Worm (Caenorhabditis elegans) whole organism, L1 larva: ENCODE data around the gene srx-112.
A peak's percentile ranks its signal among the peaks of the same experiment; 100 is the strongest.

ENCODE experiments used
- C04F5.9 ChIP-seq: sonication (generic microtip); optimal IDR thresholded peaks from 2 replicates; lab custom pipeline; 2016; ENCODE audit warnings: missing genetic modification characterization, missing compliant biosample characterization
- C16A3.4 ChIP-seq: fragments of 150-350 bp; optimal IDR thresholded peaks from 2 replicates; lab custom pipeline; 2014; ENCODE audit warnings: missing biosample characterization, missing genetic modification characterization
- C34B4.2 ChIP-seq: sonication (generic microtip); optimal IDR thresholded peaks from 2 replicates; lab custom pipeline; 2017; ENCODE audit warnings: mild to moderate bottlenecking, missing genetic modification characterization, missing compliant biosample characterization
- aha-1 ChIP-seq: fragments of 150-350 bp; optimal IDR thresholded peaks from 2 replicates; lab custom pipeline; 2014; ENCODE audit warnings: missing biosample characterization, missing genetic modification characterization
- blmp-1 ChIP-seq: fragments of 150-350 bp; optimal IDR thresholded peaks from 2 replicates; lab custom pipeline; 2014; ENCODE audit warnings: missing biosample characterization, missing genetic modification characterization
- ceh-8 ChIP-seq: fragments of 200-800 bp; sonication (Bioruptor generic); optimal IDR thresholded peaks from 2 replicates; lab custom pipeline; 2018; ENCODE audit warnings: mild to moderate bottlenecking, missing genetic modification characterization, moderate library complexity, missing compliant biosample characterization
- ceh-88 ChIP-seq: fragments of 200-800 bp; sonication (Bioruptor generic); IDR thresholded peaks from 2 replicates; pipeline ENCODE4 v1.3.6; 2022; ENCODE audit warnings: missing genetic modification characterization, missing compliant biosample characterization
- dsc-1 ChIP-seq: sonication (generic microtip); optimal IDR thresholded peaks from 2 replicates; lab custom pipeline; 2016; ENCODE audit warnings: mild to moderate bottlenecking, missing genetic modification characterization, missing compliant biosample characterization
- egl-27 ChIP-seq, 2 experiments: fragments of 150-350 bp in 1 of 2; sonication (generic microtip); optimal IDR thresholded peaks; 3 replicates each; lab custom pipeline; 2017 to 2018; ENCODE audit warnings: missing biosample characterization in 2 of 2, missing genetic modification characterization in 2 of 2, missing genetic modification reagents in 2 of 2
- elt-2 ChIP-seq: sonication (generic microtip); optimal IDR thresholded peaks from 2 replicates; lab custom pipeline; 2016; ENCODE audit warnings: missing genetic modification characterization, mild to moderate bottlenecking, inconsistent platforms, missing compliant biosample characterization, missing genetic modification reagents
- fkh-8 ChIP-seq: sonication (generic microtip); optimal IDR thresholded peaks from 2 replicates; lab custom pipeline; 2016; ENCODE audit warnings: mild to moderate bottlenecking, missing genetic modification characterization, missing compliant biosample characterization
- fos-1 ChIP-seq: fragments of 150-350 bp; optimal IDR thresholded peaks from 2 replicates; lab custom pipeline; 2014; ENCODE audit warnings: missing biosample characterization, missing genetic modification characterization
- jun-1 ChIP-seq: fragments of 150-350 bp; optimal IDR thresholded peaks from 2 replicates; lab custom pipeline; 2014; ENCODE audit warnings: missing biosample characterization, missing genetic modification reagents, missing genetic modification characterization
- lin-13 ChIP-seq: fragments of 150-350 bp; optimal IDR thresholded peaks from 2 replicates; lab custom pipeline; 2014; ENCODE audit warnings: missing biosample characterization, missing genetic modification reagents, missing genetic modification characterization
- lin-15B ChIP-seq: fragments of 150-350 bp; sonication (generic microtip); optimal IDR thresholded peaks from 3 replicates; lab custom pipeline; 2014; ENCODE audit warnings: missing biosample characterization, missing genetic modification characterization
- lin-35 ChIP-seq, 2 experiments: fragments of 150-350 bp; optimal IDR thresholded peaks; 2 replicates each; lab custom pipeline; 2014; ENCODE audit warnings: missing biosample characterization in 2 of 2, missing genetic modification characterization in 2 of 2, missing genetic modification reagents in 2 of 2
- lsy-2 ChIP-seq, 2 experiments: fragments of 150-350 bp; optimal IDR thresholded peaks; 2 replicates each; lab custom pipeline; 2014; ENCODE audit warnings: missing biosample characterization in 2 of 2, missing genetic modification characterization in 2 of 2
- mab-9 ChIP-seq: fragments of 200-800 bp; sonication (Bioruptor generic); IDR thresholded peaks from 2 replicates; pipeline ENCODE4 v1.3.6; 2022; ENCODE audit warnings: missing genetic modification reagents, missing genetic modification characterization, missing compliant biosample characterization
- nhr-11 ChIP-seq: fragments of 150-350 bp; optimal IDR thresholded peaks from 2 replicates; lab custom pipeline; 2014; ENCODE audit warnings: missing biosample characterization, missing genetic modification characterization
- nhr-12 ChIP-seq: sonication (generic microtip); optimal IDR thresholded peaks from 2 replicates; lab custom pipeline; 2017; ENCODE audit warnings: missing biosample characterization, missing genetic modification characterization
- nhr-19 ChIP-seq: fragments of 200-800 bp; sonication (Bioruptor generic); conservative IDR thresholded peaks from 2 replicates; pipeline ENCODE4 v1.3.6; 2022; ENCODE audit warnings: missing genetic modification characterization, missing compliant biosample characterization
- nhr-237 ChIP-seq: fragments of 150-350 bp; optimal IDR thresholded peaks from 2 replicates; lab custom pipeline; 2014; ENCODE audit warnings: missing biosample characterization, missing genetic modification characterization
- nhr-76 ChIP-seq: sonication (generic microtip); optimal IDR thresholded peaks from 2 replicates; lab custom pipeline; 2017; ENCODE audit warnings: missing biosample characterization, missing genetic modification characterization
- nhr-77 ChIP-seq: fragments of 150-350 bp; optimal IDR thresholded peaks from 2 replicates; lab custom pipeline; 2014; ENCODE audit warnings: missing biosample characterization, missing genetic modification characterization
- nhr-84 ChIP-seq: sonication (generic microtip); optimal IDR thresholded peaks from 2 replicates; lab custom pipeline; 2017; ENCODE audit warnings: missing biosample characterization, missing genetic modification characterization
- nhr-85 ChIP-seq: sonication (generic microtip); peaks from one replicate; lab custom pipeline; 2016; ENCODE audit warnings: missing genetic modification characterization, inconsistent platforms, missing compliant biosample characterization
- nhr-90 ChIP-seq: sonication (generic microtip); optimal IDR thresholded peaks from 2 replicates; lab custom pipeline; 2016; ENCODE audit warnings: mild to moderate bottlenecking, missing genetic modification characterization, missing compliant biosample characterization; ENCODE audit not compliant: poor library complexity
- pax-3 ChIP-seq: fragments of 200-800 bp; sonication (Bioruptor generic); optimal IDR thresholded peaks from 2 replicates; lab custom pipeline; 2018; ENCODE audit warnings: mild to moderate bottlenecking, missing genetic modification characterization, moderate library complexity, missing compliant biosample characterization
- pqm-1 ChIP-seq: sonication (generic microtip); optimal IDR thresholded peaks from 3 replicates; lab custom pipeline; 2017; ENCODE audit warnings: missing biosample characterization, missing genetic modification characterization
- rnt-1 ChIP-seq: sonication (generic microtip); optimal IDR thresholded peaks from 2 replicates; lab custom pipeline; 2016; ENCODE audit warnings: mild to moderate bottlenecking, missing genetic modification characterization, moderate library complexity, missing compliant biosample characterization
- snu-23 ChIP-seq: sonication (generic microtip); optimal IDR thresholded peaks from 2 replicates; lab custom pipeline; 2016; ENCODE audit warnings: missing genetic modification characterization, missing compliant biosample characterization
- sptf-1 ChIP-seq: fragments of 150-350 bp; optimal IDR thresholded peaks from 2 replicates; lab custom pipeline; 2014; ENCODE audit warnings: missing biosample characterization, missing genetic modification characterization
- unc-98 ChIP-seq: fragments of 200-800 bp; sonication (Bioruptor generic); IDR thresholded peaks from 2 replicates; pipeline ENCODE4 v1.3.6; 2022; ENCODE audit warnings: missing genetic modification characterization, missing compliant biosample characterization
- zag-1 ChIP-seq: fragments of 150-350 bp; optimal IDR thresholded peaks from 2 replicates; lab custom pipeline; 2014; ENCODE audit warnings: missing biosample characterization, missing genetic modification characterization
- zip-4 ChIP-seq: fragments of 200-800 bp; sonication (Bioruptor generic); optimal IDR thresholded peaks from 2 replicates; lab custom pipeline; 2018; ENCODE audit warnings: mild to moderate bottlenecking, missing genetic modification characterization, moderate library complexity, missing compliant biosample characterization

Gene srx-112

DNA sequence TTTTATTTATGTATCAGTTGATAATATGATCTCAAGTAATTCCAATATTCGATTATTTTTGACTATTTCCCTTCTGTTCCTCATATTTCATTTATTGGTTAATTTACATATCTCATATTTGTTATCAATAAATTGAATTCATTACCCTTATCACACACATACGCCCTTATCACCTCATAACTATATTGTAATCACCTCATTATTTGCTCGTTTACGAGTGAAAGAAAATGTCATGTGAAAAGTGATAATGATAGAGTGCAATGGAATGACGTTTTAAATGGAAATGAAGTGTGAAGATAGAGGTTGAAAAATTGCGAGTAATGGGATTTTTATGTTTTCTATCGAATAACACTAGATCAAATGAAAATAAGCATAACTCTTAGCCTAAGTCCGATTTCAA, 22.2 kb upstream of the srx-112 start (continued):
- TF ChIP-seq lsy-2 (tag; optimal IDR thresholded peaks at IDR 0.05; lab: Kevin White, UChicago) = peak in 1 of 2 experiments; percentile 58
- TF ChIP-seq C04F5.9 = no peak
- TF ChIP-seq egl-27 (tag; optimal IDR thresholded peaks at IDR 0.05; lab: Kevin White, UChicago) = no peak
- TF ChIP-seq dsc-1 (tag; lab: Kevin White, UChicago) = no peak
- peak; percentile 87 for TF ChIP-seq ceh-8 (GFP tag; lab: Kevin White, UChicago)
- TF ChIP-seq elt-2 (tag; lab: Kevin White, UChicago) = peak; percentile 100
- TF ChIP-seq jun-1 (tag; lab: Kevin White, UChicago) = peak; percentile 88
- TF ChIP-seq nhr-76 = no peak
- no peak for TF ChIP-seq C16A3.4
- TF ChIP-seq snu-23 (GFP tag; lab: Kevin White, UChicago) = no peak
- peak; percentile 99 for TF ChIP-seq pqm-1 (tag; lab: Kevin White, UChicago)

ce11 chrII:3785756-3786155, 21.4 kb upstream of the srx-112 start:
- TF ChIP-seq rnt-1 = no peak
- no peak for TF ChIP-seq C16A3.4
- TF ChIP-seq lin-13 (GFP tag; lab: Kevin White, UChicago) = no peak
- TF ChIP-seq sptf-1 = no peak
- TF ChIP-seq C34B4.2 (tag; lab: Kevin White, UChicago) = no peak
- no peak for TF ChIP-seq nhr-90 (tag; lab: Kevin White, UChicago)
- TF ChIP-seq elt-2 (tag; lab: Kevin White, UChicago) = no peak
- no peak for TF ChIP-seq nhr-85 (tag; lab: Kevin White, UChicago)
- TF ChIP-seq pax-3 (tag; lab: Kevin White, UChicago) = no peak
- TF ChIP-seq mab-9 = no peak
- TF ChIP-seq nhr-237 (tag; lab: Kevin White, UChicago) = no peak
- TF ChIP-seq C04F5.9 = no peak
- no peak for TF ChIP-seq nhr-84
- TF ChIP-seq dsc-1 (tag; lab: Kevin White, UChicago) = no peak
- no peak for TF ChIP-seq aha-1 (tag; lab: Kevin White, UChicago)
- TF ChIP-seq zip-4 = no peak
- no peak for TF ChIP-seq ceh-88 (GFP tag; lab: Robert Waterston, UW)
- TF ChIP-seq unc-98 (GFP tag; lab: Robert Waterston, UW) = no peak
- no peak for TF ChIP-seq lin-35 (GFP tag; optimal IDR thresholded peaks at IDR 0.05; lab: Kevin White, UChicago)

ce11 chrII:3785257-3785656, 20.9 kb upstream of the srx-112 start, which contains the start of gene T24E12.1:
Gene T24E12.1 (plus strand): TSS chrII:3785557.
- TF ChIP-seq egl-27 (tag; optimal IDR thresholded peaks at IDR 0.05; lab: Kevin White, UChicago) (no peak), snu-23 (GFP tag; lab: Kevin White, UChicago) (no peak), elt-2 (tag; lab: Kevin White, UChicago) (no peak), fkh-8 (tag; lab: Kevin White, UChicago) (no peak), nhr-12 (tag; lab: Kevin White, UChicago) (no peak), C16A3.4 (no peak), lin-35 (GFP tag; optimal IDR thresholded peaks at IDR 0.05; lab: Kevin White, UChicago) (no peak), sptf-1 (no peak), nhr-11 (tag; lab: Kevin White, UChicago) (no peak), nhr-19 (no peak), fos-1 (tag; lab: Kevin White, UChicago) (no peak), pqm-1 (tag; lab: Kevin White, UChicago) (no peak), blmp-1 (tag; lab: Kevin White, UChicago) (no peak), lin-15B (tag; lab: Kevin White, UChicago) (no peak), zip-4 (no peak), dsc-1 (tag; lab: Kevin White, UChicago) (no peak), zag-1 (tag; lab: Kevin White, UChicago) (no peak), nhr-84 (no peak), aha-1 (tag; lab: Kevin White, UChicago) (no peak)

DNA sequence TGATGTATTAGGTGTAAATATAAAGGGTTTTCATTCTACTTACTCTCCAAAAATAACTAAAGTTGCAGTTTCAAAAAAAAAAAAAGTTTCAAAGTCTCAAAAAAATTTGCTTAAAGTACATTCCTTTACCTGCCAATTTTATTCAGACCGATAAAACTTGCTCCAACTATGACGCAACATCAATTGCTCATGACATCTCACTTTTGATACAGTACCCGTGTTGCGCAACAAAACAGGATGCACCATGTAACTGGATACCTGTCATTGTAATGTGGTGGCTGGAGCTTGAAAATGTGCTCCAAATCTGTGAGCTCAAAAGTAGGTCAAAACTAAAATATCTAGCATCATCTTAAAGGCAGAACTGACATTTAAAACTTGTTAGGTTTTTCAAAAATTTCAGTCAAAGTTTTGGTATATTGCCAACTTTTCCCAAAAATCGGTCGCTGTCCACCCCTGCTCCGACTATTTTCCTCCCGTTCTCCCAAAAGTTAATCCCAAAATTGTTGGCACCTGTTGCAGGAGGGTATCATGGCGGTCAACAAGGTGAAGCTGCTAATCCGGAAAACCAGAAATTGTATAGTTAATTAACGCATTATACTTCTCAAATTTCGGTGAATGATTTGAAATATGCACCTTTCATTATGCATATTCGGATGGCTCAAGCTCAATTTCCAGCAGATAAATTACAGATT, 18.1 kb upstream of the srx-112 start, which contains the start of gene T24E12.2:
Gene T24E12.2, plus strand, starts transcription at position 642 of the 692 bp plus-strand sequence.
- TF ChIP-seq nhr-77 = no peak
- no peak for TF ChIP-seq dsc-1 (tag; lab: Kevin White, UChicago)
- TF ChIP-seq mab-9 = no peak
- TF ChIP-seq egl-27 (tag; optimal IDR thresholded peaks at IDR 0.05; lab: Kevin White, UChicago) = no peak
- no peak for TF ChIP-seq aha-1 (tag; lab: Kevin White, UChicago)
